Worm (Caenorhabditis elegans): Measurements from ENCODE around the gene ZK666.12.
A peak's percentile ranks its signal among the peaks of the same experiment; 100 is the strongest.

ZK666.12 gene

DNA sequence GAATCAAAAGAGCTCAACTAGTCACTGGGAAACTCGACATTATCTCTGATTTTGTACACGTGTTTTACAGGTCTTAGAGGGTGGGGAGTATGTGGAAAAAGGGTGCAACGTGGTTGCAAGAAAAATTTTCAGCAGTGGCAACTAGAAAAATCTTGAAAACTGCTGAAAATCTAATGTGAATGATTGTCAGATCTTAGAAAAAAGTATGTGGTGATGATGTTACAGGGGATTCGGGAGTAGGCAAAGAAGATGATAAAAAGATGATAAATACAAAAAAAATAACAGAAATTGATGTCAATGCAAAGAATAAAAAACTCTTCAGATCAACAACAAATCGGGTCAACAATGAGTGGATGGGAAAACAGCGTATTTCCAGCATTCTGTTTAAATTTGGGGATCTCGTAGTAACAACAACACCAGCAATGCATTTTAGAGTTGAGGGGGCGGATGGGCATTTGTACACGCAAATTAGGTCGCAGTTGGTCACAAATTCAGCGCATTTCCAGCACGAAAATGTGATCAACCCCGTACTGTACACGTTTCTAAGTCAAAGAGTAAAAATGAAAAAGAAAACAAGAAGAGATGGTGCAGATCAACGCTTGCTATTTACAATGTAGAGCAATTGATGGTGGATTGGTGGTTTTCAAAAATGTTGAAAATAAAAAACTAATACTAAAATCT, 47.6 kb downstream of the ZK666.12 start (continued):
- TF ChIP-seq cebp-2 (GFP tag; IDR thresholded peaks at IDR 0.05), result 0 out of 2 replicates have a peak, but pooled peaks have one; percentile 73
- no peak for TF ChIP-seq pha-4 (tag; optimal IDR thresholded peaks at IDR 0.05)
- no peak for TF ChIP-seq F23B12.7 (tag; optimal IDR thresholded peaks at IDR 0.05; ENCODE audit: insufficient read depth)
- TF ChIP-seq dox-1 (GFP tag; IDR thresholded peaks at IDR 0.05), result peak; percentile 38; the same call in 1 of the 2 replicates
- no peak for TF ChIP-seq ztf-3 (GFP tag; optimal IDR thresholded peaks at IDR 0.05)
- TF ChIP-seq Y53G8AR.9 (GFP tag; conservative IDR thresholded peaks at IDR 0.05), result no peak
- TF ChIP-seq aptf-3 (GFP tag; IDR thresholded peaks at IDR 0.05), result 0 out of 2 replicates have a peak, but pooled peaks have one; percentile 4
- TF ChIP-seq zim-3 (tag; optimal IDR thresholded peaks at IDR 0.05), result peak; percentile 66
- no peak for TF ChIP-seq egl-18 (GFP tag; IDR thresholded peaks at IDR 0.05)
- no peak for TF ChIP-seq fkh-3 (tag; optimal IDR thresholded peaks at IDR 0.05)
- no peak for TF ChIP-seq nfya-2 (GFP tag; IDR thresholded peaks at IDR 0.05)
- TF ChIP-seq C06A6.2 (GFP tag; conservative IDR thresholded peaks at IDR 0.05), result no peak
- TF ChIP-seq dpl-1 (GFP tag; optimal IDR thresholded peaks at IDR 0.05), result no peak
- TF ChIP-seq Y56A3A.18 (GFP tag; IDR thresholded peaks at IDR 0.05), result 0 out of 2 replicates have a peak, but pooled peaks have one; percentile 11
- TF ChIP-seq tbx-9 (tag; optimal IDR thresholded peaks at IDR 0.05; ENCODE audit: borderline replicate concordance), result no peak
- TF ChIP-seq zfh-2 (GFP tag; conservative IDR thresholded peaks at IDR 0.05), result no peak
- no peak for TF ChIP-seq athp-1 (tag; optimal IDR thresholded peaks at IDR 0.05)
- TF ChIP-seq B0336.3 (GFP tag; IDR thresholded peaks at IDR 0.05), result no peak; the same call in 1 of the 2 replicates
- no peak for TF ChIP-seq rpc-1 (optimal IDR thresholded peaks at IDR 0.05)
- TF ChIP-seq rpc-1 (tag; optimal IDR thresholded peaks at IDR 0.05), result no peak
- no peak for TF ChIP-seq rec-8 (tag; optimal IDR thresholded peaks at IDR 0.05)
- TF ChIP-seq tbp1 (GFP tag; optimal IDR thresholded peaks at IDR 0.05), result peak; percentile 33
- TF ChIP-seq tlf-1 (GFP tag; optimal IDR thresholded peaks at IDR 0.05), result no peak
- no peak for TF ChIP-seq B0019.2 (GFP tag; conservative IDR thresholded peaks at IDR 0.05)
- no peak for TF ChIP-seq attf-6 (GFP tag; IDR thresholded peaks at IDR 0.05)
- no peak for TF ChIP-seq B0035.1 (tag; optimal IDR thresholded peaks at IDR 0.05)
- peak; percentile 20 for TF ChIP-seq chd-7 (tag; optimal IDR thresholded peaks at IDR 0.05)
- TF ChIP-seq cebp-1 (GFP tag; IDR thresholded peaks at IDR 0.05), result peak; percentile 65
- TF ChIP-seq cebp-1 (tag; optimal IDR thresholded peaks at IDR 0.05), result peak; percentile 49
- TF ChIP-seq lin-54 (GFP tag; optimal IDR thresholded peaks at IDR 0.05), result no peak
- TF ChIP-seq nhr-80 (tag; optimal IDR thresholded peaks at IDR 0.05), result no peak
- TF ChIP-seq ztf-18 (tag; optimal IDR thresholded peaks at IDR 0.05), result no peak
- TF ChIP-seq mcd-1 (GFP tag; IDR thresholded peaks at IDR 0.05), result no peak
- TF ChIP-seq xnd-1 (tag; optimal IDR thresholded peaks at IDR 0.05), result no peak
- TF ChIP-seq ceh-100 (GFP tag; IDR thresholded peaks at IDR 0.05), result no peak; the same call in 1 of the 2 replicates
- TF ChIP-seq lin-26 (GFP tag; IDR thresholded peaks at IDR 0.05), result no peak; the same call in none of the 2 replicates
- no peak for TF ChIP-seq snpc-3.4 (tag; optimal IDR thresholded peaks at IDR 0.05)

DNA sequence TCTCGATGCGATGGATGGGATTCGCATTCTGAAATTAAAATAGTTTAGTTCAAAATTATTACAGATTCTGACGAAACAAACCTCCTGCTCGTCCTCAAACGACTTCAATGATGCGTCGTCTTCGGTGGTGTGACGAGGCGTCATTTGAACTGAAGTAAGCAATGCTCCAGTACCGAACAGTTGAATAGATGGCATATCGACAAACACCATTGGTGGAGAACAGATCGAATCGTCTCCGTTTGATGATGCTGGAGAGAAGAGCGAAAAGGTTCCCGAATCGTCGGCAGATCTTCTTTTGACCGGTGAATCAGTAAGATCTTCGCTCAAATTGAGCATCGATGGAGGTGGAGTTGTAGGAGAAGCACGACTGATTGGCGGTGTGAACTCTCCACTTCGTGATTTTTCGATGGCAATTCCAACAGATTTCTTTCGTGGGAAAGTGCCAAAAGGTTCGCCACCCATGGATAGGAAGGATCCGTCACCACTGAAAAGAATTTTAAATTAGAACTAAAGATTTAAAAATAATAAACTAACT, 48.4 kb downstream of the ZK666.12 start:
- no peak for TF ChIP-seq sea-2 (GFP tag; IDR thresholded peaks at IDR 0.05)
- no peak for TF ChIP-seq ztf-22 (GFP tag; optimal IDR thresholded peaks at IDR 0.05)
- no peak for TF ChIP-seq hlh-12 (tag; optimal IDR thresholded peaks at IDR 0.05)
- TF ChIP-seq snpc-1.1 (tag; optimal IDR thresholded peaks at IDR 0.05; ENCODE audit: insufficient read depth), result no peak
- TF ChIP-seq let-607 (tag; optimal IDR thresholded peaks at IDR 0.05), result no peak
- no peak for TF ChIP-seq bed-2 (GFP tag; IDR thresholded peaks at IDR 0.05)
- TF ChIP-seq nhr-80 (tag; optimal IDR thresholded peaks at IDR 0.05), result no peak
- no peak for TF ChIP-seq egl-18 (GFP tag; IDR thresholded peaks at IDR 0.05)
- no peak for TF ChIP-seq xnd-1 (tag; optimal IDR thresholded peaks at IDR 0.05)
- peak; percentile 19; the same call in 1 of the 2 replicates for TF ChIP-seq zfh-2 (GFP tag; conservative IDR thresholded peaks at IDR 0.05)
- no peak for TF ChIP-seq mes-4 (tag; optimal IDR thresholded peaks at IDR 0.05)
- no peak for TF ChIP-seq attf-5 (GFP tag; optimal IDR thresholded peaks at IDR 0.05)
- no peak for TF ChIP-seq somi-1 (GFP tag; optimal IDR thresholded peaks at IDR 0.05)
- TF ChIP-seq F37B4.10 (GFP tag; IDR thresholded peaks at IDR 0.05), result no peak
- no peak for TF ChIP-seq sptf-2 (GFP tag; optimal IDR thresholded peaks at IDR 0.05)
- TF ChIP-seq egrh-3 (GFP tag; IDR thresholded peaks at IDR 0.05), result no peak
